Fruit fly (Drosophila melanogaster): ENCODE data around the gene atilla.

DNA sequence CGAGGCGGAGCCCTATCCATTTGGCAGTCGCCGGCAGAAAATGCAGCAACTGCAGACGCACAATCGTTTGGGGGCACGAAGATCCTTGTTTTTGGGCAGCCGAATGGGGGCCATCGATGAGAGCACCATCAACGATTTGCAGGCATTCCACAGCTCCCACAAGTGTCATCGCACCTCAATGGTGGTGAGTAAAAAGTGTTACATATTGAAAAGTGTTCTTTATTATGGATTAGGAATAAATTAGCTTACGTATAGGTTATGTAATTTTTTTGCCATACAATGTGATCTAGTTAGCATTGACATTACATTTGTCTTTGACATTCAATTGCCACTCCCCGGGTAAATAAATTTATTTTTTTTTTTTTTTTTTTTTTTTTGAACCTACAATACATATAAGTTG is 16.2 kb downstream of the atilla start, which contains the start of gene CG31861:
- TF ChIP-seq Ets96B (tag; optimal IDR thresholded peaks at IDR 0.05) (no peak), achi (GFP tag; optimal IDR thresholded peaks at IDR 0.05) (no peak)
